Fruit fly (Drosophila melanogaster) whole organism, adult: Measurements from ENCODE around the gene dl.

Experiments
- CG11617 ChIP-seq: fragments of 200-800 bp; sonication (Bioruptor generic); optimal IDR thresholded peaks from 2 replicates; lab custom pipeline; 2017; ENCODE audit warnings: mild to moderate bottlenecking, missing biosample characterization, missing genetic modification reagents, missing genetic modification characterization
- CG12768 ChIP-seq: fragments of 200-800 bp; sonication (Bioruptor generic); optimal IDR thresholded peaks from 2 replicates; lab custom pipeline; 2017; ENCODE audit warnings: missing biosample characterization, missing genetic modification characterization, mild to moderate bottlenecking, moderate library complexity, missing genetic modification reagents
- CG14711 ChIP-seq: fragments of 200-800 bp; sonication (Bioruptor generic); optimal IDR thresholded peaks from 2 replicates; lab custom pipeline; 2018; ENCODE audit warnings: missing biosample characterization, mild to moderate bottlenecking, missing genetic modification characterization, moderate library complexity
- CG1620 ChIP-seq: fragments of 200-800 bp; sonication (Bioruptor generic); optimal IDR thresholded peaks from 2 replicates; lab custom pipeline; 2016; ENCODE audit warnings: missing biosample characterization, missing genetic modification characterization
- CG33017 ChIP-seq: fragments of 200-800 bp; sonication (Bioruptor generic); optimal IDR thresholded peaks from 2 replicates; lab custom pipeline; 2018; ENCODE audit warnings: missing biosample characterization, mild to moderate bottlenecking, missing genetic modification characterization, moderate library complexity
- CG5204 ChIP-seq: fragments of 200-800 bp; sonication (Bioruptor generic); optimal IDR thresholded peaks from 2 replicates; lab custom pipeline; 2016; ENCODE audit warnings: missing biosample characterization, missing genetic modification characterization
- CG7045 ChIP-seq: fragments of 200-800 bp; sonication (Bioruptor generic); optimal IDR thresholded peaks from 2 replicates; lab custom pipeline; 2017; ENCODE audit warnings: missing biosample characterization, mild to moderate bottlenecking, missing genetic modification characterization
- CG7101 ChIP-seq: fragments of 200-800 bp; sonication (Bioruptor generic); optimal IDR thresholded peaks from 2 replicates; lab custom pipeline; 2018; ENCODE audit warnings: missing biosample characterization, mild to moderate bottlenecking, missing genetic modification characterization, moderate library complexity
- Clk ChIP-seq: fragments of 200-800 bp; sonication (Bioruptor generic); optimal IDR thresholded peaks from 2 replicates; lab custom pipeline; 2017; ENCODE audit warnings: missing biosample characterization, missing genetic modification characterization
- Crg-1 ChIP-seq: fragments of 200-800 bp; sonication (Bioruptor generic); optimal IDR thresholded peaks from 2 replicates; lab custom pipeline; 2016; ENCODE audit warnings: missing biosample characterization, missing genetic modification characterization
- Hr96 ChIP-seq: fragments of 200-800 bp; sonication (Bioruptor generic); optimal IDR thresholded peaks from 2 replicates; lab custom pipeline; 2016; ENCODE audit warnings: missing biosample characterization, missing genetic modification characterization
- Mnt ChIP-seq: fragments of 200-800 bp; sonication (Bioruptor generic); optimal IDR thresholded peaks from 2 replicates; lab custom pipeline; 2016; ENCODE audit warnings: missing biosample characterization, mild to moderate bottlenecking, missing genetic modification characterization
- bab1 ChIP-seq: fragments of 200-800 bp; sonication (Bioruptor generic); optimal IDR thresholded peaks from 3 replicates; lab custom pipeline; 2019; ENCODE audit warnings: missing biosample characterization, mild to moderate bottlenecking, missing genetic modification characterization, moderate library complexity
- cic ChIP-seq: fragments of 200-800 bp; sonication (Bioruptor generic); optimal IDR thresholded peaks from 2 replicates; lab custom pipeline; 2017; ENCODE audit warnings: missing biosample characterization, mild to moderate bottlenecking, missing genetic modification characterization, moderate library complexity
- cnc ChIP-seq, 2 experiments: fragments of >200 bp; optimal IDR thresholded peaks; 2 replicates each; lab custom pipeline; 2017
- kay ChIP-seq: fragments of 200-800 bp; sonication (Bioruptor generic); peaks from one replicate; lab custom pipeline; 2016; ENCODE audit warnings: missing biosample characterization, missing genetic modification characterization, borderline replicate concordance
- ovo ChIP-seq: fragments of 200-800 bp; sonication (Bioruptor generic); optimal IDR thresholded peaks from 2 replicates; lab custom pipeline; 2016; ENCODE audit warnings: missing biosample characterization, missing genetic modification characterization
- pad ChIP-seq: fragments of 200-800 bp; sonication (Bioruptor generic); optimal IDR thresholded peaks from 3 replicates; lab custom pipeline; 2017; ENCODE audit warnings: missing biosample characterization, missing genetic modification characterization, mild to moderate bottlenecking, moderate library complexity, missing genetic modification reagents
- tj ChIP-seq: fragments of 200-800 bp; sonication (Bioruptor generic); optimal IDR thresholded peaks from 3 replicates; lab custom pipeline; 2017; ENCODE audit warnings: missing biosample characterization, mild to moderate bottlenecking, missing genetic modification characterization, moderate library complexity
- toe ChIP-seq: fragments of 200-800 bp; sonication (Bioruptor generic); optimal IDR thresholded peaks from 2 replicates; lab custom pipeline; 2016; ENCODE audit warnings: missing biosample characterization, missing genetic modification characterization

dl gene

dm6 chr2L:17402493-17402892 lies 47.7 kb downstream of the dl start:
- TF ChIP-seq toe (GFP tag; lab: Kevin White, UChicago) (no peak), CG1620 (no peak), cnc (optimal IDR thresholded peaks at IDR 0.05; lab: Kevin White, UChicago) (no peak), Hr96 (no peak), pad (GFP tag; lab: Kevin White, UChicago) (no peak), CG14711 (tag; lab: Kevin White, UChicago) (no peak), CG12768 (no peak), bab1 (GFP tag; lab: Kevin White, UChicago) (no peak), CG11617 (GFP tag; lab: Kevin White, UChicago) (no peak), ovo (GFP tag; lab: Kevin White, UChicago) (no peak)

- no peak for TF ChIP-seq pad (GFP tag; lab: Kevin White, UChicago)
- TF ChIP-seq CG7101, result no peak
- TF ChIP-seq kay (GFP tag; lab: Kevin White, UChicago), result peak; percentile 37
- no peak for TF ChIP-seq bab1 (GFP tag; lab: Kevin White, UChicago)
Measured at dm6 chr2L:17397372-17397771, 52.8 kb downstream of the dl start.

- TF ChIP-seq CG1620, result no peak
- no peak for TF ChIP-seq toe (GFP tag; lab: Kevin White, UChicago)
- no peak for TF ChIP-seq ovo (GFP tag; lab: Kevin White, UChicago)
- no peak for TF ChIP-seq Clk (GFP tag; lab: Kevin White, UChicago)
- no peak for TF ChIP-seq CG12768
- no peak for TF ChIP-seq kay (GFP tag; lab: Kevin White, UChicago)
- TF ChIP-seq CG5204 (GFP tag; lab: Kevin White, UChicago), result no peak
- TF ChIP-seq pad (GFP tag; lab: Kevin White, UChicago), result no peak
- no peak for TF ChIP-seq Hr96
- no peak for TF ChIP-seq tj
- no peak for TF ChIP-seq cic (GFP tag; lab: Kevin White, UChicago)
- no peak for TF ChIP-seq CG33017 (tag; lab: Kevin White, UChicago)
- no peak for TF ChIP-seq Crg-1 (GFP tag; lab: Kevin White, UChicago)
- TF ChIP-seq CG7101, result no peak
- TF ChIP-seq CG11617 (GFP tag; lab: Kevin White, UChicago), result no peak
- TF ChIP-seq CG14711 (tag; lab: Kevin White, UChicago), result no peak
Measured at dm6 chr2L:17394939-17395338, 55.2 kb downstream of the dl start.

- TF ChIP-seq cnc (optimal IDR thresholded peaks at IDR 0.05; lab: Kevin White, UChicago), result no peak
- no peak for TF ChIP-seq CG33017 (tag; lab: Kevin White, UChicago)
- TF ChIP-seq toe (GFP tag; lab: Kevin White, UChicago), result no peak
- TF ChIP-seq Crg-1 (GFP tag; lab: Kevin White, UChicago), result no peak
Measured at dm6 chr2L:17390782-17391181, 59.4 kb downstream of the dl start.

- peak; percentile 44 for TF ChIP-seq CG33017 (tag; lab: Kevin White, UChicago)
- TF ChIP-seq CG7045 (GFP tag; lab: Kevin White, UChicago), result peak; percentile 36
- TF ChIP-seq tj, result peak; percentile 24
- no peak for TF ChIP-seq cnc (optimal IDR thresholded peaks at IDR 0.05; lab: Kevin White, UChicago)
- peak; percentile 27 for TF ChIP-seq CG7101
- peak; percentile 53 for TF ChIP-seq bab1 (GFP tag; lab: Kevin White, UChicago)
- TF ChIP-seq CG12768, result peak; percentile 69
- no peak for TF ChIP-seq toe (GFP tag; lab: Kevin White, UChicago)
- peak; percentile 53 for TF ChIP-seq Mnt (GFP tag; lab: Kevin White, UChicago)
- peak; percentile 76 for TF ChIP-seq cic (GFP tag; lab: Kevin White, UChicago)
- TF ChIP-seq Hr96, result no peak
Measured at dm6 chr2L:17389104-17389503, 61.1 kb downstream of the dl start.

dm6 chr2L:17387735-17388367 lies 62.3 kb downstream of the dl start:
- TF ChIP-seq pad (GFP tag; lab: Kevin White, UChicago) (peak; percentile 1), CG1620 (no peak), Crg-1 (GFP tag; lab: Kevin White, UChicago) (peak; percentile 19), CG12768 (peak; percentile 18), kay (GFP tag; lab: Kevin White, UChicago) (peak; percentile 51), Mnt (GFP tag; lab: Kevin White, UChicago) (peak; percentile 12), cic (GFP tag; lab: Kevin White, UChicago) (peak; percentile 55), CG14711 (tag; lab: Kevin White, UChicago) (no peak), CG7101 (peak; percentile 44), bab1 (GFP tag; lab: Kevin White, UChicago) (no peak)
